Worm (Caenorhabditis elegans) whole organism, L1 larva: ENCODE measurements around the gene rbm-25.

Experiments
- C04F5.9 ChIP-seq: sonication (generic microtip); optimal IDR thresholded peaks from 2 replicates; lab custom pipeline; 2016; ENCODE audit warnings: missing genetic modification characterization, missing compliant biosample characterization
- C34B4.2 ChIP-seq: sonication (generic microtip); optimal IDR thresholded peaks from 2 replicates; lab custom pipeline; 2017; ENCODE audit warnings: mild to moderate bottlenecking, missing genetic modification characterization, missing compliant biosample characterization
- F16B12.6 ChIP-seq: fragments of 150-350 bp; optimal IDR thresholded peaks from 2 replicates; lab custom pipeline; 2014; ENCODE audit warnings: missing biosample characterization, missing genetic modification characterization
- aly-2 ChIP-seq: fragments of 150-350 bp; optimal IDR thresholded peaks from 2 replicates; lab custom pipeline; 2014; ENCODE audit warnings: missing biosample characterization, missing genetic modification characterization
- ceh-8 ChIP-seq: fragments of 200-800 bp; sonication (Bioruptor generic); optimal IDR thresholded peaks from 2 replicates; lab custom pipeline; 2018; ENCODE audit warnings: mild to moderate bottlenecking, missing genetic modification characterization, moderate library complexity, missing compliant biosample characterization
- ceh-82 ChIP-seq, 3 experiments: fragments of 150-350 bp in 1 of 3; sonication (generic microtip) in 2 of 3; optimal IDR thresholded peaks; 2 replicates each; lab custom pipeline; 2014 to 2017; ENCODE audit warnings: missing biosample characterization in 3 of 3, missing genetic modification characterization in 3 of 3
- ceh-88 ChIP-seq: fragments of 200-800 bp; sonication (Bioruptor generic); IDR thresholded peaks from 2 replicates; pipeline ENCODE4 v1.3.6; 2022; ENCODE audit warnings: missing genetic modification characterization, missing compliant biosample characterization
- ces-1 ChIP-seq: fragments of 150-350 bp; optimal IDR thresholded peaks from 2 replicates; lab custom pipeline; 2014; ENCODE audit warnings: missing biosample characterization, missing genetic modification reagents, missing genetic modification characterization
- dpl-1 ChIP-seq, 3 experiments: fragments of 150-350 bp in 2 of 3; sonication (generic microtip) in 1 of 3; optimal IDR thresholded peaks; 2 replicates each; lab custom pipeline; 2014 to 2017; ENCODE audit warnings: missing biosample characterization in 3 of 3, missing genetic modification characterization in 3 of 3, missing genetic modification reagents in 3 of 3
- dsc-1 ChIP-seq: sonication (generic microtip); optimal IDR thresholded peaks from 2 replicates; lab custom pipeline; 2016; ENCODE audit warnings: mild to moderate bottlenecking, missing genetic modification characterization, missing compliant biosample characterization
- efl-1 ChIP-seq, 4 experiments: fragments of 150-350 bp; optimal IDR thresholded peaks in 3 of 4; peaks in 1 of 4; 1 replicate in 1 of 4; 2 replicates in 3 of 4; lab custom pipeline; 2014; ENCODE audit warnings: missing biosample characterization in 2 of 4, missing genetic modification characterization in 2 of 4, missing genetic modification reagents in 2 of 4
- efl-3 ChIP-seq: fragments of 200-800 bp; sonication (Bioruptor generic); optimal IDR thresholded peaks from 2 replicates; lab custom pipeline; 2018; ENCODE audit warnings: mild to moderate bottlenecking, missing genetic modification characterization, missing compliant biosample characterization
- egl-13 ChIP-seq: sonication (generic microtip); optimal IDR thresholded peaks from 2 replicates; lab custom pipeline; 2016; ENCODE audit warnings: missing genotype, missing genetic modification reagents, missing genetic modification characterization, missing compliant biosample characterization
- elt-2 ChIP-seq: sonication (generic microtip); optimal IDR thresholded peaks from 2 replicates; lab custom pipeline; 2016; ENCODE audit warnings: missing genetic modification characterization, mild to moderate bottlenecking, inconsistent platforms, missing compliant biosample characterization, missing genetic modification reagents
- ets-5 ChIP-seq: fragments of 200-800 bp; sonication (Bioruptor generic); IDR thresholded peaks from 2 replicates; pipeline ENCODE4 v1.3.6; 2022; ENCODE audit warnings: missing genetic modification characterization, missing compliant biosample characterization
- fkh-10 ChIP-seq: sonication (generic microtip); optimal IDR thresholded peaks from 2 replicates; lab custom pipeline; 2017; ENCODE audit warnings: missing biosample characterization, missing genetic modification reagents, missing genetic modification characterization
- fkh-8 ChIP-seq: sonication (generic microtip); optimal IDR thresholded peaks from 2 replicates; lab custom pipeline; 2016; ENCODE audit warnings: mild to moderate bottlenecking, missing genetic modification characterization, missing compliant biosample characterization
- hlh-17 ChIP-seq: fragments of 200-800 bp; sonication (Bioruptor generic); optimal IDR thresholded peaks from 2 replicates; lab custom pipeline; 2018; ENCODE audit warnings: missing genetic modification characterization, mild to moderate bottlenecking, missing compliant biosample characterization, moderate library complexity, borderline replicate concordance
- hlh-4 ChIP-seq: sonication (generic microtip); optimal IDR thresholded peaks from 2 replicates; lab custom pipeline; 2016; ENCODE audit warnings: mild to moderate bottlenecking, missing genetic modification characterization, missing compliant biosample characterization
- lin-14 ChIP-seq: fragments of 200-800 bp; sonication (Bioruptor generic); optimal IDR thresholded peaks from 2 replicates; lab custom pipeline; 2018; ENCODE audit warnings: mild to moderate bottlenecking, missing genetic modification characterization, moderate library complexity, missing compliant biosample characterization
- lin-35 ChIP-seq, 2 experiments: fragments of 150-350 bp; optimal IDR thresholded peaks; 2 replicates each; lab custom pipeline; 2014; ENCODE audit warnings: missing biosample characterization in 2 of 2, missing genetic modification characterization in 2 of 2, missing genetic modification reagents in 2 of 2
- lir-3 ChIP-seq: sonication (generic microtip); optimal IDR thresholded peaks from 2 replicates; lab custom pipeline; 2016; ENCODE audit warnings: mild to moderate bottlenecking, missing genetic modification characterization, moderate library complexity, missing compliant biosample characterization; ENCODE audit not compliant: poor library complexity
- mab-9 ChIP-seq: fragments of 200-800 bp; sonication (Bioruptor generic); IDR thresholded peaks from 2 replicates; pipeline ENCODE4 v1.3.6; 2022; ENCODE audit warnings: missing genetic modification reagents, missing genetic modification characterization, missing compliant biosample characterization
- mep-1 ChIP-seq: fragments of 150-350 bp; optimal IDR thresholded peaks from 2 replicates; lab custom pipeline; 2014; ENCODE audit warnings: missing biosample characterization, missing genetic modification characterization
- nhr-11 ChIP-seq: fragments of 150-350 bp; optimal IDR thresholded peaks from 2 replicates; lab custom pipeline; 2014; ENCODE audit warnings: missing biosample characterization, missing genetic modification characterization
- nhr-20 ChIP-seq: sonication (generic microtip); optimal IDR thresholded peaks from 2 replicates; lab custom pipeline; 2016; ENCODE audit warnings: mild to moderate bottlenecking, missing genetic modification characterization, missing compliant biosample characterization
- nhr-28 ChIP-seq: fragments of 150-350 bp; optimal IDR thresholded peaks from 2 replicates; lab custom pipeline; 2014; ENCODE audit warnings: missing biosample characterization, missing genetic modification characterization
- nhr-47 ChIP-seq: sonication (generic microtip); optimal IDR thresholded peaks from 2 replicates; lab custom pipeline; 2016; ENCODE audit warnings: mild to moderate bottlenecking, missing genetic modification characterization, moderate library complexity, missing compliant biosample characterization
- nhr-71 ChIP-seq: sonication (generic microtip); optimal IDR thresholded peaks from 2 replicates; lab custom pipeline; 2016; ENCODE audit warnings: mild to moderate bottlenecking, missing genetic modification characterization, moderate library complexity, missing compliant biosample characterization
- nhr-76 ChIP-seq: sonication (generic microtip); optimal IDR thresholded peaks from 2 replicates; lab custom pipeline; 2017; ENCODE audit warnings: missing biosample characterization, missing genetic modification characterization
- nhr-90 ChIP-seq: sonication (generic microtip); optimal IDR thresholded peaks from 2 replicates; lab custom pipeline; 2016; ENCODE audit warnings: mild to moderate bottlenecking, missing genetic modification characterization, missing compliant biosample characterization; ENCODE audit not compliant: poor library complexity
- pag-3 ChIP-seq: sonication (generic microtip); optimal IDR thresholded peaks from 2 replicates; lab custom pipeline; 2017; ENCODE audit warnings: missing genetic modification characterization, mild to moderate bottlenecking, missing compliant biosample characterization, antibody characterized with exemption, borderline replicate concordance; ENCODE audit not compliant: insufficient read depth
- pax-3 ChIP-seq: fragments of 200-800 bp; sonication (Bioruptor generic); optimal IDR thresholded peaks from 2 replicates; lab custom pipeline; 2018; ENCODE audit warnings: mild to moderate bottlenecking, missing genetic modification characterization, moderate library complexity, missing compliant biosample characterization
- snu-23 ChIP-seq: sonication (generic microtip); optimal IDR thresholded peaks from 2 replicates; lab custom pipeline; 2016; ENCODE audit warnings: missing genetic modification characterization, missing compliant biosample characterization
- sup-37 ChIP-seq: fragments of 200-800 bp; sonication (Bioruptor generic); optimal IDR thresholded peaks from 2 replicates; lab custom pipeline; 2018; ENCODE audit warnings: mild to moderate bottlenecking, missing genetic modification characterization, missing compliant biosample characterization
- swsn-7 ChIP-seq: sonication (generic microtip); optimal IDR thresholded peaks from 2 replicates; lab custom pipeline; 2016; ENCODE audit warnings: missing genetic modification characterization, missing compliant biosample characterization
- tlp-1 ChIP-seq: fragments of 150-350 bp; optimal IDR thresholded peaks from 2 replicates; lab custom pipeline; 2014; ENCODE audit warnings: missing biosample characterization, missing genetic modification characterization
- unc-130 ChIP-seq: fragments of 150-350 bp; optimal IDR thresholded peaks from 2 replicates; lab custom pipeline; 2017; ENCODE audit warnings: missing biosample characterization, missing genetic modification characterization, inconsistent platforms
- unc-30 ChIP-seq: sonication (generic microtip); optimal IDR thresholded peaks from 2 replicates; lab custom pipeline; 2017; ENCODE audit warnings: missing biosample characterization, missing genetic modification characterization
- unc-62 ChIP-seq: fragments of 150-350 bp; optimal IDR thresholded peaks from 2 replicates; lab custom pipeline; 2014; ENCODE audit warnings: missing biosample characterization, missing genetic modification reagents, missing genetic modification characterization
- unc-86 ChIP-seq: sonication (generic microtip); optimal IDR thresholded peaks from 2 replicates; lab custom pipeline; 2016; ENCODE audit warnings: missing genetic modification characterization, missing compliant biosample characterization
- vab-15 ChIP-seq: sonication (generic microtip); optimal IDR thresholded peaks from 2 replicates; lab custom pipeline; 2017; ENCODE audit warnings: missing genotype, mild to moderate bottlenecking, missing genetic modification characterization, missing compliant biosample characterization
- xbp-1 ChIP-seq: sonication (generic microtip); optimal IDR thresholded peaks from 2 replicates; lab custom pipeline; 2016; ENCODE audit warnings: missing genetic modification characterization, missing compliant biosample characterization
- zag-1 ChIP-seq: fragments of 150-350 bp; optimal IDR thresholded peaks from 2 replicates; lab custom pipeline; 2014; ENCODE audit warnings: missing biosample characterization, missing genetic modification characterization
- ztf-11 ChIP-seq, 2 experiments: sonication (generic microtip); optimal IDR thresholded peaks; 2 replicates each; lab custom pipeline; 2016 to 2017; ENCODE audit warnings: missing genetic modification characterization in 2 of 2, missing biosample characterization in 1 of 2, missing compliant biosample characterization in 1 of 2

The rbm-25 gene

DNA sequence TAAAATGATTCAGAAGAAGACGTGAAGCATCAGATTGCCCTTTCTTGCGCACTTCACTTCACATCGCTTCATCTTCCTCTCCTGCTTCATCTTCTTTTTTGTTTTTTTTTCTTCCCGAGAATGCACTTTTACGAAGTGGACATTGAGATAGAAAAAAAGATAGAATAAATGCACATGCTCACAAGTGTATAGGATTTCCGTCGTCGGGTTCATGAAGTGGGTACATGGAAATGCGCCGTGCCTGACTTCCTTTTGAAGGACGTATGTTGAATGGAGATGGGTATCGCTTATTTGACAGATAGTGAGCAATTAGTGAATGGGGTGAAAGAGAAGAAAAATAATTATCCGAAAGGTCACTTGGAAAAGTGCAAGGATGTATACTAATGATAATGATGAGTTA is 32.1 kb downstream of the rbm-25 start (continued):
- TF ChIP-seq ceh-82 (tag; optimal IDR thresholded peaks at IDR 0.05; lab: Kevin White, UChicago): peak in 1 of 3 experiments; percentile 25
- TF ChIP-seq efl-3 (GFP tag; lab: Kevin White, UChicago): no peak
- no peak for TF ChIP-seq sup-37 (GFP tag; lab: Kevin White, UChicago)
- TF ChIP-seq nhr-47 (tag; lab: Kevin White, UChicago): peak; percentile 44

DNA sequence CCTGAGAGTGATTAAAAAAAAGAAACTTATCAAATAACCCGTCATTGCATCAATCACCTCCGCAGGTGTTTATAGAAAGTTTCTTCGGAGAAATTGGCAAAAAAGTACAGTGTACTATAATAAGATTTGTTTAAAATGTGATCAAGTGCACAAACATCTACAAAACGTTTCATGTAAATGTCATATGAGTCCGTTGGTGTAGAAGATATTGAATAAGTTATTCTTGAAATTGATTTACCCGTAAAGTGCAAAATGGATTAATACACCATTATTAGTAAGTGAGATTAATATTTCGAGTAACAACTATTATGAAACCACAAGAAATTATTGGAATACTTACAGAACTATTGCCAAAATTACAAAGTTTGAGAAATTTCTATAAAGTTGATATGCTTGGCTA is 33.1 kb downstream of the rbm-25 start:
- no peak for TF ChIP-seq nhr-76 (tag; lab: Kevin White, UChicago)
- TF ChIP-seq dpl-1 (GFP tag; optimal IDR thresholded peaks at IDR 0.05; lab: Kevin White, UChicago): no peak
- TF ChIP-seq nhr-71: peak; percentile 69
- peak; percentile 65 for TF ChIP-seq nhr-47 (tag; lab: Kevin White, UChicago)
- no peak for TF ChIP-seq hlh-17
- peak; percentile 14 for TF ChIP-seq pax-3 (tag; lab: Kevin White, UChicago)
- no peak for TF ChIP-seq ceh-88 (GFP tag; lab: Robert Waterston, UW)
- no peak for TF ChIP-seq unc-62 (GFP tag; lab: Kevin White, UChicago)
- TF ChIP-seq zag-1: no peak
- TF ChIP-seq unc-130 (tag; lab: Kevin White, UChicago): no peak
- no peak for TF ChIP-seq nhr-90 (tag; lab: Kevin White, UChicago)
- no peak for TF ChIP-seq fkh-10
- no peak for TF ChIP-seq xbp-1
- TF ChIP-seq aly-2 (tag; lab: Kevin White, UChicago): no peak
- no peak for TF ChIP-seq unc-86
- TF ChIP-seq vab-15 (tag; lab: Kevin White, UChicago): no peak
- no peak for TF ChIP-seq tlp-1 (tag; lab: Kevin White, UChicago)
- TF ChIP-seq ztf-11 (tag; optimal IDR thresholded peaks at IDR 0.05; lab: Kevin White, UChicago): no peak
- peak; percentile 36 for TF ChIP-seq dsc-1 (tag; lab: Kevin White, UChicago)
- peak; percentile 48 for TF ChIP-seq nhr-11 (tag; lab: Kevin White, UChicago)
- peak; percentile 77 for TF ChIP-seq fkh-8 (tag; lab: Kevin White, UChicago)
- no peak for TF ChIP-seq nhr-28 (tag; lab: Kevin White, UChicago)
- peak; percentile 46 for TF ChIP-seq lin-14 (GFP tag; lab: Kevin White, UChicago)
- no peak for TF ChIP-seq mep-1 (tag; lab: Kevin White, UChicago)
- TF ChIP-seq unc-30: no peak
- no peak for TF ChIP-seq C34B4.2 (tag; lab: Kevin White, UChicago)
- no peak for TF ChIP-seq lin-35 (GFP tag; optimal IDR thresholded peaks at IDR 0.05; lab: Kevin White, UChicago)
- peak; percentile 31 for TF ChIP-seq nhr-20

DNA sequence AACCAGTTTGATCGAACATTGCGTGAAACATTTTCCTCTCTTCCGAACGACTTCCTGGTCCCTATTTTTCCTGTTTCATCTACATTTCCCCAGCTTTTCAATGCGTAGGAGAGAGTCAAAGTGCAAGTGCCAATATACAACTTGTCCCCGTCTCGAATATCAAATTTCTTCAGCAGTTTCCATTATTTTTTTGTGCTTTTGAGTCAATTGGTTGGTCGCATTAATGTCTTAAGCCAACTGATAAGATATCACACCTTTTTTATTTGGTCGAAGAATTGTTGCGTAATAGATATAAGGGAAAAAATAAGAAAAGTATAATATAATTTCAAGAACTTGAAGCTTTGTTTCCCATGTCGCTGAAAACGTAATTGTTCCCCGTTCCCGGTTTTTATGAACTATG is 34.4 kb downstream of the rbm-25 start:
- TF ChIP-seq ztf-11 (tag; optimal IDR thresholded peaks at IDR 0.05; lab: Kevin White, UChicago): no peak
- TF ChIP-seq elt-2 (tag; lab: Kevin White, UChicago): peak; percentile 57

DNA sequence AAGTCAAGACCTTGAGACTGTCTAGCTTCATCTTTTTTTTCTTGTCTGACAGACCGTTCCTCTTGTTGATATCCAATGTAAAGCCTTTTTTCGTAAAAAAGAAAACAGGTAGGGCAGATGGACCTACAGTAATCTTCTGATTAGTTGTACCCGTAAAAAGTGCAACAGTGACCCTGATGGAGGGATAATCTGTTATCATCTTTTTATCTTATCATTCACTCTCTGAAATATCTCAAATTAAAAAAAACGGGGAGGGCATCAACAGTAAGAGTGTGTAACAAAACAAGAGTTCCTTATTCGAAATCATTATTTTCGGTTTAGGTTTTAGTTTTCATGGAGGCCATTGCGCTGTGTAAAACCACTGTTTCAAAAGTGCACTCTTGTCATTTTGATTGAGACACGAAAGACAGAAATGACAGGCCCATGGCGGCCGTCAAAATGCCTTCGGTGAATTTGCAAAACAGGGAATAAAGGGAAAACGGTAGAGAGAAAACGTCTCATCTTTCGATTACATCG is 35.7 kb downstream of the rbm-25 start:
- TF ChIP-seq nhr-28 (tag; lab: Kevin White, UChicago) (no peak), C04F5.9 (tag; lab: Kevin White, UChicago) (no peak), mab-9 (GFP tag; lab: Robert Waterston, UW) (no peak), lir-3 (tag; lab: Kevin White, UChicago) (no peak), C34B4.2 (tag; lab: Kevin White, UChicago) (no peak), egl-13 (tag; lab: Kevin White, UChicago) (no peak), snu-23 (GFP tag; lab: Kevin White, UChicago) (no peak), zag-1 (no peak), ets-5 (GFP tag; lab: Robert Waterston, UW) (no peak), efl-1 (optimal IDR thresholded peaks at IDR 0.05; lab: Kevin White, UChicago) (no peak), efl-1 (GFP tag; optimal IDR thresholded peaks at IDR 0.05 in 1 of 2; lab: Kevin White, UChicago) (peak in 1 of 2 experiments; percentile 22), nhr-20 (peak; percentile 23), pag-3 (tag; lab: Kevin White, UChicago) (no peak), dpl-1 (GFP tag; optimal IDR thresholded peaks at IDR 0.05; lab: Kevin White, UChicago) (no peak), F16B12.6 (tag; lab: Kevin White, UChicago) (no peak), ceh-82 (tag; optimal IDR thresholded peaks at IDR 0.05; lab: Kevin White, UChicago) (no peak), hlh-4 (no peak), ces-1 (no peak), swsn-7 (tag; lab: Kevin White, UChicago) (no peak), ceh-8 (GFP tag; lab: Kevin White, UChicago) (no peak), ztf-11 (tag; optimal IDR thresholded peaks at IDR 0.05; lab: Kevin White, UChicago) (no peak), lin-14 (GFP tag; lab: Kevin White, UChicago) (peak; percentile 49)
